Fruit fly (Drosophila melanogaster): ENCODE data around the gene CG15741.

dm6 chrX:11868866-11869265 is 31.0 kb upstream of the CG15741 start, which contains the start of the genes Nrd1 and CG1847:
- TF ChIP-seq CG8478 (optimal IDR thresholded peaks at IDR 0.05) (no peak), psq (optimal IDR thresholded peaks at IDR 0.05) (no peak)

All from whole organism.